Fruit fly (Drosophila melanogaster) whole organism, embryonic: ENCODE data around the gene CG11843.

Experiments used
- Bteb2 ChIP-seq: fragments of 200-800 bp; sonication (Bioruptor generic); optimal IDR thresholded peaks from 2 replicates; lab custom pipeline; 2016; ENCODE audit warnings: missing biosample characterization, missing genetic modification characterization
- CG10959 ChIP-seq: fragments of 200-800 bp; sonication (Bioruptor generic); IDR thresholded peaks from 2 replicates; pipeline ENCODE4 v1.3.6; 2022; ENCODE audit warnings: missing biosample characterization, missing genetic modification characterization
- CG11093 ChIP-seq: fragments of 200-800 bp; sonication (Bioruptor generic); IDR thresholded peaks from 3 replicates; pipeline ENCODE4 v1.3.6; 2022; ENCODE audit warnings: missing biosample characterization, missing genetic modification characterization
- CG11504 ChIP-seq: fragments of 200-800 bp; sonication (Bioruptor generic); optimal IDR thresholded peaks from 3 replicates; lab custom pipeline; 2019; ENCODE audit warnings: missing biosample characterization, mild to moderate bottlenecking, missing genetic modification characterization, moderate library complexity
- CG12236 ChIP-seq: fragments of 200-800 bp; sonication (Bioruptor generic); optimal IDR thresholded peaks from 2 replicates; lab custom pipeline; 2016; ENCODE audit warnings: missing biosample characterization, missing genetic modification characterization
- CG12299 ChIP-seq: fragments of 200-800 bp; sonication (Bioruptor generic); optimal IDR thresholded peaks from 2 replicates; lab custom pipeline; 2018; ENCODE audit warnings: missing biosample characterization, mild to moderate bottlenecking, missing genetic modification characterization
- CG14860 ChIP-seq: fragments of 200-800 bp; sonication (Bioruptor generic); IDR thresholded peaks from 3 replicates; pipeline ENCODE4 v1.3.6; 2022; ENCODE audit warnings: missing biosample characterization, missing genetic modification characterization; ENCODE audit not compliant: partially characterized antibody
- CG1602 ChIP-seq: fragments of 200-800 bp; sonication (Bioruptor generic); optimal IDR thresholded peaks from 3 replicates; lab custom pipeline; 2016; ENCODE audit warnings: missing biosample characterization, missing genetic modification characterization
- CG1603 ChIP-seq: fragments of 200-800 bp; sonication (Bioruptor generic); optimal IDR thresholded peaks from 2 replicates; lab custom pipeline; 2019; ENCODE audit warnings: missing biosample characterization, mild to moderate bottlenecking, missing genetic modification characterization, moderate library complexity
- CG16779 ChIP-seq: fragments of 200-800 bp; sonication (Bioruptor generic); IDR thresholded peaks from 2 replicates; pipeline ENCODE4 v1.3.6; 2022; ENCODE audit warnings: missing biosample characterization, missing genetic modification characterization
- CG18476 ChIP-seq: fragments of 200-800 bp; sonication (Bioruptor generic); optimal IDR thresholded peaks from 2 replicates; lab custom pipeline; 2016; ENCODE audit warnings: missing biosample characterization, mild to moderate bottlenecking, missing genetic modification characterization
- CG18599 ChIP-seq: fragments of 200-800 bp; sonication (Bioruptor generic); optimal IDR thresholded peaks from 3 replicates; lab custom pipeline; 2017; ENCODE audit warnings: missing biosample characterization, missing genetic modification characterization, mild to moderate bottlenecking, moderate library complexity, missing genetic modification reagents
- CG18619 ChIP-seq: fragments of 200-800 bp; sonication (Bioruptor generic); optimal IDR thresholded peaks from 3 replicates; lab custom pipeline; 2017; ENCODE audit warnings: missing biosample characterization, mild to moderate bottlenecking, missing genetic modification characterization
- CG18764 ChIP-seq: fragments of 200-800 bp; sonication (Bioruptor generic); optimal IDR thresholded peaks from 3 replicates; lab custom pipeline; 2016; ENCODE audit warnings: missing biosample characterization, missing genetic modification characterization
- CG31224 ChIP-seq: fragments of 200-800 bp; sonication (Bioruptor generic); IDR thresholded peaks from 2 replicates; pipeline ENCODE4 v1.3.6; 2022; ENCODE audit warnings: missing biosample characterization, missing genetic modification characterization
- CG32767 ChIP-seq: fragments of 200-800 bp; sonication (Bioruptor generic); IDR thresholded peaks from 2 replicates; pipeline ENCODE4 v1.3.6; 2022; ENCODE audit warnings: missing biosample characterization, missing genetic modification characterization
- CG4854 ChIP-seq: fragments of 200-800 bp; sonication (Bioruptor generic); optimal IDR thresholded peaks from 2 replicates; lab custom pipeline; 2016; ENCODE audit warnings: missing biosample characterization, missing genetic modification characterization, inconsistent platforms
- CG6175 ChIP-seq: fragments of 200-800 bp; sonication (Bioruptor generic); IDR thresholded peaks from 3 replicates; pipeline ENCODE4 v1.3.6; 2022; ENCODE audit warnings: missing biosample characterization, missing genetic modification characterization
- CG6791 ChIP-seq: fragments of 200-800 bp; sonication (Bioruptor generic); IDR thresholded peaks from 3 replicates; pipeline ENCODE4 v1.3.6; 2022; ENCODE audit warnings: missing biosample characterization, missing genetic modification characterization; ENCODE audit not compliant: partially characterized antibody
- CG7786 ChIP-seq: fragments of 200-800 bp; sonication (Bioruptor generic); optimal IDR thresholded peaks from 2 replicates; lab custom pipeline; 2016; ENCODE audit warnings: missing biosample characterization, missing genetic modification characterization
- CG7928 ChIP-seq: fragments of 200-800 bp; sonication (Bioruptor generic); optimal IDR thresholded peaks from 2 replicates; lab custom pipeline; 2017; ENCODE audit warnings: missing biosample characterization, mild to moderate bottlenecking, missing genetic modification characterization
- CG8290 ChIP-seq, 3 experiments: fragments of 200-800 bp; sonication (Bioruptor generic); optimal IDR thresholded peaks; 2 replicates each; lab custom pipeline; 2016 to 2019; ENCODE audit warnings: missing biosample characterization in 3 of 3, missing genetic modification characterization in 3 of 3, mild to moderate bottlenecking in 2 of 3, moderate library complexity in 1 of 3
- CG9727 ChIP-seq: fragments of 200-800 bp; sonication (Bioruptor generic); optimal IDR thresholded peaks from 3 replicates; lab custom pipeline; 2017; ENCODE audit warnings: missing biosample characterization, mild to moderate bottlenecking, missing genetic modification characterization
- CkIIα-i1 ChIP-seq: fragments of 200-800 bp; sonication (Bioruptor generic); IDR thresholded peaks from 2 replicates; pipeline ENCODE4 v1.3.6; 2022; ENCODE audit warnings: missing biosample characterization, missing genetic modification characterization
- HLH4C ChIP-seq: fragments of 200-800 bp; sonication (Bioruptor generic); IDR thresholded peaks from 3 replicates; pipeline ENCODE4 v1.3.6; 2022; ENCODE audit warnings: missing biosample characterization, missing genetic modification characterization; ENCODE audit not compliant: partially characterized antibody
- Hmr ChIP-seq: fragments of 200-800 bp; sonication (Bioruptor generic); optimal IDR thresholded peaks from 3 replicates; lab custom pipeline; 2017; ENCODE audit warnings: mild to moderate bottlenecking, missing biosample characterization, missing genetic modification reagents, missing genetic modification characterization
- Hr39 ChIP-seq: fragments of >200 bp; optimal IDR thresholded peaks from 2 replicates; lab custom pipeline; 2017
- Kr ChIP-seq: fragments of 200-800 bp; sonication (Bioruptor generic); optimal IDR thresholded peaks from 2 replicates; lab custom pipeline; 2017; ENCODE audit warnings: missing biosample characterization, mild to moderate bottlenecking, missing genetic modification characterization
- Mrtf ChIP-seq: fragments of 200-800 bp; sonication (Bioruptor generic); IDR thresholded peaks from 3 replicates; pipeline ENCODE4 v1.3.6; 2022; ENCODE audit warnings: missing biosample characterization, missing genetic modification characterization
- Oli ChIP-seq: fragments of 200-800 bp; sonication (Bioruptor generic); optimal IDR thresholded peaks from 2 replicates; lab custom pipeline; 2018; ENCODE audit warnings: missing biosample characterization, mild to moderate bottlenecking, missing genetic modification characterization, moderate library complexity
- Sry-δ ChIP-seq: fragments of 200-800 bp; sonication (Bioruptor generic); optimal IDR thresholded peaks from 2 replicates; lab custom pipeline; 2016; ENCODE audit warnings: missing biosample characterization, missing genetic modification characterization
- Ssrp ChIP-seq: fragments of 200-800 bp; sonication (Bioruptor generic); optimal IDR thresholded peaks from 2 replicates; lab custom pipeline; 2018; ENCODE audit warnings: missing biosample characterization, mild to moderate bottlenecking, missing genetic modification characterization, moderate library complexity
- Stat92E ChIP-seq, 3 experiments: fragments of >200 bp in 2 of 3; fragments of 200-800 bp in 1 of 3; sonication (Bioruptor generic) in 1 of 3; optimal IDR thresholded peaks; 2 replicates each; lab custom pipeline; 2017 to 2019; ENCODE audit warnings: missing biosample characterization in 3 of 3, missing genetic modification characterization in 3 of 3, mild to moderate bottlenecking in 1 of 3, moderate library complexity in 1 of 3
- Xrp1 ChIP-seq: fragments of 200-800 bp; sonication (Bioruptor generic); IDR thresholded peaks from 2 replicates; pipeline ENCODE4 v1.3.6; 2022; ENCODE audit warnings: missing biosample characterization, missing genetic modification characterization
- YL-1 ChIP-seq: fragments of 200-800 bp; sonication (Bioruptor generic); optimal IDR thresholded peaks from 3 replicates; lab custom pipeline; 2017; ENCODE audit warnings: missing biosample characterization, mild to moderate bottlenecking, missing genetic modification characterization
- amos ChIP-seq: fragments of 200-800 bp; sonication (Bioruptor generic); IDR thresholded peaks from 2 replicates; pipeline ENCODE4 v1.3.6; 2022; ENCODE audit warnings: missing biosample characterization, missing genetic modification characterization; ENCODE audit not compliant: partially characterized antibody
- ash1 ChIP-seq: fragments of 200-800 bp; sonication (Bioruptor generic); optimal IDR thresholded peaks from 2 replicates; lab custom pipeline; 2018; ENCODE audit warnings: missing biosample characterization, mild to moderate bottlenecking, missing genetic modification characterization
- btn ChIP-seq: fragments of 200-800 bp; sonication (Bioruptor generic); optimal IDR thresholded peaks from 2 replicates; lab custom pipeline; 2016; ENCODE audit warnings: missing biosample characterization, missing genetic modification characterization
- fd3F ChIP-seq: fragments of 200-800 bp; sonication (Bioruptor generic); optimal IDR thresholded peaks from 2 replicates; lab custom pipeline; 2018; ENCODE audit warnings: missing biosample characterization, mild to moderate bottlenecking, missing genetic modification characterization, moderate library complexity
- gsb-n ChIP-seq: fragments of 200-800 bp; sonication (Bioruptor generic); optimal IDR thresholded peaks from 3 replicates; lab custom pipeline; 2018; ENCODE audit warnings: missing biosample characterization, mild to moderate bottlenecking, missing genetic modification characterization
- gt ChIP-seq: fragments of 200-800 bp; sonication (Bioruptor generic); IDR thresholded peaks from 2 replicates; pipeline ENCODE4 v1.3.6; 2022; ENCODE audit warnings: missing biosample characterization, missing genetic modification characterization
- h ChIP-seq: fragments of >200 bp; optimal IDR thresholded peaks from 2 replicates; lab custom pipeline; 2017
- lab ChIP-seq: fragments of 200-800 bp; sonication (Bioruptor generic); optimal IDR thresholded peaks from 3 replicates; lab custom pipeline; 2017; ENCODE audit warnings: missing biosample characterization, missing genetic modification characterization, mild to moderate bottlenecking, moderate library complexity, missing genetic modification reagents
- nerfin-1 ChIP-seq: fragments of 200-800 bp; sonication (Bioruptor generic); optimal IDR thresholded peaks from 3 replicates; lab custom pipeline; 2019; ENCODE audit warnings: missing biosample characterization, mild to moderate bottlenecking, missing genetic modification characterization, moderate library complexity
- nmo ChIP-seq: fragments of 200-800 bp; sonication (Bioruptor generic); optimal IDR thresholded peaks from 2 replicates; lab custom pipeline; 2018; ENCODE audit warnings: missing biosample characterization, mild to moderate bottlenecking, missing genetic modification characterization, moderate library complexity
- nom ChIP-seq: fragments of 200-800 bp; sonication (Bioruptor generic); optimal IDR thresholded peaks from 2 replicates; lab custom pipeline; 2017; ENCODE audit warnings: missing biosample characterization, missing genetic modification characterization, mild to moderate bottlenecking, moderate library complexity, missing genetic modification reagents
- pnt ChIP-seq: fragments of 200-800 bp; sonication (Bioruptor generic); optimal IDR thresholded peaks from 3 replicates; lab custom pipeline; 2016; ENCODE audit warnings: missing biosample characterization, missing genetic modification characterization
- row ChIP-seq: fragments of 200-800 bp; sonication (Bioruptor generic); IDR thresholded peaks from 3 replicates; pipeline ENCODE4 v1.3.6; 2022; ENCODE audit warnings: missing biosample characterization, missing genetic modification characterization
- wdn ChIP-seq: fragments of 200-800 bp; sonication (Bioruptor generic); IDR thresholded peaks from 2 replicates; pipeline ENCODE4 v1.3.6; 2022; ENCODE audit warnings: missing biosample characterization, missing genetic modification characterization
- wor ChIP-seq: fragments of 200-800 bp; sonication (Bioruptor generic); IDR thresholded peaks from 2 replicates; pipeline ENCODE4 v1.3.6; 2022; ENCODE audit warnings: missing biosample characterization, missing genetic modification characterization
- z ChIP-seq: fragments of 200-800 bp; sonication (Bioruptor generic); IDR thresholded peaks from 3 replicates; pipeline ENCODE4 v1.3.6; 2022; ENCODE audit warnings: missing biosample characterization, missing genetic modification characterization

CG11843 gene

DNA sequence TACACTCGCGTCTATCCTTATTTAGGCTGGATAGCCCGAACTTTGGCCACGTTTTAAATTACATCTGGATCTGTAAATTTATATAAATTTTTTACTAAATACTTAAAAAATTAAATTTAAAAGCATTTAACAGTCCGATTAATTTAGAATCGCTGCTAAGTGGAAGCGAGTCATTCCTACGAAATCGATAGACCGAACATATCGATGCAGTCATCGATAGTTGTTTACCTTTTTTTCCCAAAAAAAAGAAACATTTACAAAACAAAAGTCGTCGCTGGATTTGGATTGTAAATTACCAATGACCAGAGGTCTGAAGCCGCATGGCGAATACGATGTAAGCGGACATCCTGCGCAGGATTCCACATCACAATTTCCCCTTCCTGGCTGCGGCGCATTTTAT lies 1.6 kb downstream of the CG11843 start, which contains the start of gene Sirt7 (continued):
- TF ChIP-seq wor (GFP tag; lab: Robert Waterston, UW) (no peak), CG18619 (GFP tag; lab: Kevin White, UChicago) (no peak), Kr (GFP tag; lab: Kevin White, UChicago) (no peak), CG16779 (no peak), CG6791 (peak; percentile 97), Hmr (GFP tag; lab: Kevin White, UChicago) (no peak), Bteb2 (GFP tag; lab: Kevin White, UChicago) (no peak), row (GFP tag; lab: Robert Waterston, UW) (peak; percentile 55; the same call in 2 of the 3 replicates), CG18764 (GFP tag; lab: Kevin White, UChicago) (no peak), CG11504 (tag; lab: Kevin White, UChicago) (no peak), CG8290 (GFP tag; optimal IDR thresholded peaks at IDR 0.05; lab: Kevin White, UChicago) (no peak), CG8290 (tag; optimal IDR thresholded peaks at IDR 0.05; lab: Kevin White, UChicago) (no peak), nmo (peak; percentile 29), Stat92E (GFP tag; optimal IDR thresholded peaks at IDR 0.05; lab: Kevin White, UChicago) (no peak), CG1602 (GFP tag; lab: Kevin White, UChicago) (no peak), CG10959 (GFP tag; lab: Robert Waterston, UW) (no peak), Xrp1 (GFP tag; lab: Robert Waterston, UW) (no peak), btn (GFP tag; lab: Kevin White, UChicago) (no peak), CG7786 (no peak), lab (GFP tag; lab: Kevin White, UChicago) (no peak), HLH4C (GFP tag; lab: Robert Waterston, UW) (peak; percentile 93), amos (peak; percentile 95), wdn (no peak), CG7928 (GFP tag; lab: Kevin White, UChicago) (no peak), CG9727 (GFP tag; lab: Kevin White, UChicago) (no peak), CG14860 (GFP tag; lab: Robert Waterston, UW) (peak; percentile 94), YL-1 (GFP tag; lab: Kevin White, UChicago) (peak; percentile 40), h (lab: Kevin White, UChicago) (no peak), CG12236 (GFP tag; lab: Kevin White, UChicago) (no peak), nom (GFP tag; lab: Kevin White, UChicago) (peak; percentile 72), Oli (tag; lab: Kevin White, UChicago) (no peak), CG11093 (GFP tag; lab: Robert Waterston, UW) (no peak), CG1603 (tag; lab: Kevin White, UChicago) (no peak), z (GFP tag; lab: Robert Waterston, UW) (no peak), Mrtf (GFP tag; lab: Robert Waterston, UW) (no peak), nerfin-1 (no peak), CkIIα-i1 (GFP tag; lab: Robert Waterston, UW) (no peak), Ssrp (tag; lab: Kevin White, UChicago) (no peak), Hr39 (lab: Kevin White, UChicago) (no peak), CG18599 (GFP tag; lab: Kevin White, UChicago) (no peak), CG6175 (GFP tag; lab: Robert Waterston, UW) (no peak), fd3F (GFP tag; lab: Kevin White, UChicago) (no peak), CG31224 (no peak), pnt (GFP tag; lab: Kevin White, UChicago) (no peak), CG4854 (no peak), CG12299 (tag; lab: Kevin White, UChicago) (no peak), CG32767 (GFP tag; lab: Robert Waterston, UW) (no peak), Sry-δ (peak; percentile 75), gsb-n (tag; lab: Kevin White, UChicago) (no peak), gt (GFP tag; lab: Robert Waterston, UW) (no peak), ash1 (GFP tag; lab: Kevin White, UChicago) (no peak), CG18476 (no peak)
